Comparison of ENCODE assay signal across 1 fruit fly cellular context in genomic region chr3R:27167350-27167749, dm6.
TF ChIP-seq lines count a peak whose summit lies in the region.

No protein-coding gene starts in this region.

TF ChIP-seq in whole organism, prepupa, 60 proteins besides CTCF, POLR2A, EP300 and RAD21 (continued from another document):
- TF ChIP-seq CG1621 (tag; optimal IDR thresholded peaks at IDR 0.05; lab: Kevin White, UChicago) (peak; percentile 22), pdm3 (GFP tag; optimal IDR thresholded peaks at IDR 0.05; lab: Kevin White, UChicago) (peak; percentile 70), CG4318 (GFP tag; optimal IDR thresholded peaks at IDR 0.05; lab: Kevin White, UChicago) (peak; percentile 84), eg (GFP tag; IDR thresholded peaks at IDR 0.05; lab: Robert Waterston, UW) (peak; percentile 91), Eip78C (GFP tag; lab: Kevin White, UChicago) (peak; percentile 93), CG8319 (GFP tag; optimal IDR thresholded peaks at IDR 0.05; lab: Kevin White, UChicago) (no peak), CG9139 (GFP tag; optimal IDR thresholded peaks at IDR 0.05; lab: Kevin White, UChicago) (peak; percentile 39), Hr38 (GFP tag; optimal IDR thresholded peaks at IDR 0.05; lab: Kevin White, UChicago) (peak; percentile 9), OdsH (GFP tag; optimal IDR thresholded peaks at IDR 0.05; lab: Kevin White, UChicago) (peak; percentile 63), CG32006 (GFP tag; optimal IDR thresholded peaks at IDR 0.05; lab: Kevin White, UChicago) (peak; percentile 92), CG10669 (GFP tag; optimal IDR thresholded peaks at IDR 0.05; lab: Kevin White, UChicago) (peak; percentile 47), CG3032 (tag; optimal IDR thresholded peaks at IDR 0.05; lab: Kevin White, UChicago) (peak; percentile 62), Eip75B (GFP tag; optimal IDR thresholded peaks at IDR 0.05; lab: Kevin White, UChicago) (peak; percentile 62), dac (GFP tag; optimal IDR thresholded peaks at IDR 0.05; lab: Kevin White, UChicago) (peak; percentile 84), Hr4 (GFP tag; optimal IDR thresholded peaks at IDR 0.05; lab: Kevin White, UChicago) (peak; percentile 90), CG6276 (GFP tag; optimal IDR thresholded peaks at IDR 0.05; lab: Kevin White, UChicago) (peak; percentile 93), Gug (GFP tag; IDR thresholded peaks at IDR 0.05; lab: Robert Waterston, UW) (peak; percentile 83)
